Fruit fly (Drosophila melanogaster) whole organism, prepupa: ENCODE measurements around the gene ras.

Experiments used
- CG11762 ChIP-seq: fragments of 200-800 bp; sonication (Bioruptor generic); optimal IDR thresholded peaks from 3 replicates; lab custom pipeline; 2016; ENCODE audit warnings: missing biosample characterization, missing genetic modification characterization; ENCODE audit not compliant: insufficient read depth
- CG16779 ChIP-seq: fragments of 200-800 bp; sonication (Bioruptor generic); optimal IDR thresholded peaks from 3 replicates; lab custom pipeline; 2017; ENCODE audit warnings: missing biosample characterization, mild to moderate bottlenecking, missing genetic modification characterization
- CG34406 ChIP-seq: fragments of 200-800 bp; sonication (Bioruptor generic); optimal IDR thresholded peaks from 3 replicates; lab custom pipeline; 2016; ENCODE audit warnings: missing biosample characterization, missing genetic modification characterization
- CG6854 ChIP-seq: fragments of 200-800 bp; sonication (Bioruptor generic); optimal IDR thresholded peaks from 2 replicates; lab custom pipeline; 2017; ENCODE audit warnings: missing biosample characterization, mild to moderate bottlenecking, missing genetic modification characterization
- CG8632 ChIP-seq: fragments of 200-800 bp; sonication (Bioruptor generic); optimal IDR thresholded peaks from 3 replicates; lab custom pipeline; 2016; ENCODE audit warnings: missing biosample characterization, missing genetic modification characterization
- Ets21C ChIP-seq: fragments of 200-800 bp; sonication (Bioruptor generic); optimal IDR thresholded peaks from 3 replicates; lab custom pipeline; 2016; ENCODE audit warnings: missing biosample characterization, missing genetic modification characterization
- Hr39 ChIP-seq: fragments of 200-800 bp; sonication (Bioruptor generic); optimal IDR thresholded peaks from 2 replicates; lab custom pipeline; 2016; ENCODE audit warnings: missing biosample characterization, missing genetic modification characterization
- Lpt ChIP-seq: fragments of 200-800 bp; sonication (Bioruptor generic); optimal IDR thresholded peaks from 3 replicates; lab custom pipeline; 2016; ENCODE audit warnings: missing biosample characterization, missing genetic modification characterization
- achi ChIP-seq: fragments of 200-800 bp; sonication (Bioruptor generic); optimal IDR thresholded peaks from 3 replicates; lab custom pipeline; 2016; ENCODE audit warnings: missing biosample characterization, missing genetic modification characterization
- eg ChIP-seq: fragments of 200-800 bp; sonication (Bioruptor generic); IDR thresholded peaks from 3 replicates; pipeline ENCODE4 v1.3.6; 2022; ENCODE audit warnings: missing biosample characterization, missing genetic modification characterization

- TF ChIP-seq CG34406 (GFP tag; lab: Kevin White, UChicago) (no peak), CG16779 (tag; lab: Kevin White, UChicago) (no peak), Lpt (no peak), achi (no peak), Hr39 (GFP tag; lab: Kevin White, UChicago) (no peak), CG6854 (GFP tag; lab: Kevin White, UChicago) (no peak), CG8632 (GFP tag; lab: Kevin White, UChicago) (no peak), Ets21C (GFP tag; lab: Kevin White, UChicago) (no peak), CG11762 (GFP tag; lab: Kevin White, UChicago) (no peak), eg (GFP tag; lab: Robert Waterston, UW) (no peak)
Measured at dm6 chrX:10728541-10728968, 15.7 kb upstream of the ras start.
